Fruit fly (Drosophila melanogaster) whole organism, embryonic: ENCODE measurements around the gene Usp16-45.

Source experiments
- ATbp ChIP-seq: fragments of 200-800 bp; sonication (Bioruptor generic); optimal IDR thresholded peaks from 2 replicates; lab custom pipeline; 2017; ENCODE audit warnings: missing biosample characterization, mild to moderate bottlenecking, missing genetic modification characterization, missing genetic modification reagents
- Aef1 ChIP-seq: fragments of 200-800 bp; sonication (Bioruptor generic); IDR thresholded peaks from 3 replicates; pipeline ENCODE4 v1.3.6; 2022; ENCODE audit warnings: missing biosample characterization, missing genetic modification characterization
- Antp ChIP-seq: fragments of 200-800 bp; sonication (Bioruptor generic); optimal IDR thresholded peaks from 3 replicates; lab custom pipeline; 2016; ENCODE audit warnings: missing biosample characterization, missing genetic modification characterization
- Atf3 ChIP-seq: fragments of 200-800 bp; sonication (Bioruptor generic); optimal IDR thresholded peaks from 3 replicates; lab custom pipeline; 2016; ENCODE audit warnings: missing biosample characterization, missing genetic modification characterization
- Bgb ChIP-seq: fragments of 200-800 bp; sonication (Bioruptor generic); IDR thresholded peaks from 2 replicates; pipeline ENCODE4 v1.3.6; 2022; ENCODE audit warnings: missing biosample characterization, missing genetic modification characterization; ENCODE audit not compliant: partially characterized antibody
- CG1024 ChIP-seq: fragments of 200-800 bp; sonication (Bioruptor generic); IDR thresholded peaks from 2 replicates; pipeline ENCODE4 v1.3.6; 2022; ENCODE audit warnings: missing biosample characterization, missing genetic modification characterization
- CG10274 ChIP-seq: fragments of 200-800 bp; sonication (Bioruptor generic); optimal IDR thresholded peaks from 3 replicates; lab custom pipeline; 2017; ENCODE audit warnings: missing biosample characterization, mild to moderate bottlenecking, missing genetic modification characterization
- CG10366 ChIP-seq: fragments of 200-800 bp; sonication (Bioruptor generic); IDR thresholded peaks from 2 replicates; pipeline ENCODE4 v1.3.6; 2022; ENCODE audit warnings: missing biosample characterization, missing genetic modification characterization
- CG10462 ChIP-seq: fragments of 200-800 bp; sonication (Bioruptor generic); optimal IDR thresholded peaks from 2 replicates; lab custom pipeline; 2016; ENCODE audit warnings: missing biosample characterization, missing genetic modification characterization
- CG1233 ChIP-seq: fragments of 200-800 bp; sonication (Bioruptor generic); optimal IDR thresholded peaks from 4 replicates; lab custom pipeline; 2018; ENCODE audit warnings: missing biosample characterization, mild to moderate bottlenecking, missing genetic modification characterization
- CG12769 ChIP-seq: fragments of 200-800 bp; sonication (Bioruptor generic); optimal IDR thresholded peaks from 2 replicates; lab custom pipeline; 2019; ENCODE audit warnings: missing biosample characterization, mild to moderate bottlenecking, missing genetic modification characterization, moderate library complexity
- CG1602 ChIP-seq: fragments of 200-800 bp; sonication (Bioruptor generic); optimal IDR thresholded peaks from 3 replicates; lab custom pipeline; 2016; ENCODE audit warnings: missing biosample characterization, missing genetic modification characterization
- CG18476 ChIP-seq: fragments of 200-800 bp; sonication (Bioruptor generic); optimal IDR thresholded peaks from 2 replicates; lab custom pipeline; 2016; ENCODE audit warnings: missing biosample characterization, mild to moderate bottlenecking, missing genetic modification characterization
- CG2116 ChIP-seq: fragments of 200-800 bp; sonication (Bioruptor generic); optimal IDR thresholded peaks from 3 replicates; lab custom pipeline; 2018; ENCODE audit warnings: missing biosample characterization, mild to moderate bottlenecking, missing genetic modification characterization
- CG2202 ChIP-seq: fragments of 200-800 bp; sonication (Bioruptor generic); optimal IDR thresholded peaks from 2 replicates; lab custom pipeline; 2018; ENCODE audit warnings: missing biosample characterization, mild to moderate bottlenecking, missing genetic modification characterization
- CG30431 ChIP-seq: fragments of 200-800 bp; sonication (Bioruptor generic); optimal IDR thresholded peaks from 2 replicates; lab custom pipeline; 2017; ENCODE audit warnings: missing biosample characterization, missing genetic modification characterization
- CG33213 ChIP-seq: fragments of 200-800 bp; sonication (Bioruptor generic); optimal IDR thresholded peaks from 3 replicates; lab custom pipeline; 2016; ENCODE audit warnings: missing biosample characterization, missing genetic modification characterization
- CG4730 ChIP-seq: fragments of 200-800 bp; sonication (Bioruptor generic); IDR thresholded peaks from 2 replicates; pipeline ENCODE4 v1.3.6; 2022; ENCODE audit warnings: missing biosample characterization, missing genetic modification characterization
- CG4820 ChIP-seq: fragments of 200-800 bp; sonication (Bioruptor generic); optimal IDR thresholded peaks from 3 replicates; lab custom pipeline; 2016; ENCODE audit warnings: missing biosample characterization, missing genetic modification characterization
- CG6854 ChIP-seq: fragments of 200-800 bp; sonication (Bioruptor generic); optimal IDR thresholded peaks from 3 replicates; lab custom pipeline; 2017; ENCODE audit warnings: missing biosample characterization, mild to moderate bottlenecking, missing genetic modification characterization
- CG7271 ChIP-seq: fragments of 200-800 bp; sonication (Bioruptor generic); optimal IDR thresholded peaks from 2 replicates; lab custom pipeline; 2018; ENCODE audit warnings: missing biosample characterization, mild to moderate bottlenecking, missing genetic modification characterization, moderate library complexity
- CG7786 ChIP-seq: fragments of 200-800 bp; sonication (Bioruptor generic); optimal IDR thresholded peaks from 2 replicates; lab custom pipeline; 2016; ENCODE audit warnings: missing biosample characterization, missing genetic modification characterization
- CG7839 ChIP-seq: fragments of 200-800 bp; sonication (Bioruptor generic); optimal IDR thresholded peaks from 3 replicates; lab custom pipeline; 2018; ENCODE audit warnings: missing biosample characterization, mild to moderate bottlenecking, missing genetic modification characterization, moderate library complexity
- CG9797 ChIP-seq: fragments of 200-800 bp; sonication (Bioruptor generic); optimal IDR thresholded peaks from 3 replicates; lab custom pipeline; 2018; ENCODE audit warnings: missing biosample characterization, mild to moderate bottlenecking, missing genetic modification characterization
- D ChIP-seq, 2 experiments: fragments of 200-800 bp in 1 of 2; fragments of >200 bp in 1 of 2; sonication (Bioruptor generic) in 1 of 2; optimal IDR thresholded peaks; 2 replicates in 1 of 2; 3 replicates in 1 of 2; lab custom pipeline; 2017; ENCODE audit warnings: mild to moderate bottlenecking in 1 of 2, missing biosample characterization in 1 of 2, missing genetic modification characterization in 1 of 2, missing genetic modification reagents in 1 of 2
- Dbx ChIP-seq: fragments of 200-800 bp; sonication (Bioruptor generic); IDR thresholded peaks from 3 replicates; pipeline ENCODE4 v1.3.6; 2022; ENCODE audit warnings: missing biosample characterization, missing genetic modification characterization
- Fer3 ChIP-seq: fragments of 200-800 bp; sonication (Bioruptor generic); optimal IDR thresholded peaks from 2 replicates; lab custom pipeline; 2018; ENCODE audit warnings: missing biosample characterization, mild to moderate bottlenecking, missing genetic modification characterization, moderate library complexity
- Hand ChIP-seq: fragments of 200-800 bp; sonication (Bioruptor generic); optimal IDR thresholded peaks from 2 replicates; lab custom pipeline; 2017; ENCODE audit warnings: mild to moderate bottlenecking, missing biosample characterization, missing genetic modification reagents, missing genetic modification characterization
- Mad ChIP-seq: fragments of 200-800 bp; sonication (Bioruptor generic); optimal IDR thresholded peaks from 2 replicates; lab custom pipeline; 2016; ENCODE audit warnings: missing biosample characterization, missing genetic modification characterization
- Sry-δ ChIP-seq: fragments of 200-800 bp; sonication (Bioruptor generic); optimal IDR thresholded peaks from 2 replicates; lab custom pipeline; 2016; ENCODE audit warnings: missing biosample characterization, missing genetic modification characterization
- YL-1 ChIP-seq: fragments of 200-800 bp; sonication (Bioruptor generic); optimal IDR thresholded peaks from 3 replicates; lab custom pipeline; 2017; ENCODE audit warnings: missing biosample characterization, mild to moderate bottlenecking, missing genetic modification characterization
- bigmax ChIP-seq: fragments of 200-800 bp; sonication (Bioruptor generic); optimal IDR thresholded peaks from 2 replicates; lab custom pipeline; 2018; ENCODE audit warnings: missing biosample characterization, mild to moderate bottlenecking, missing genetic modification characterization
- bsh ChIP-seq, 2 experiments: fragments of 200-800 bp; sonication (Bioruptor generic); optimal IDR thresholded peaks; 2 replicates each; lab custom pipeline; 2017 to 2018; ENCODE audit warnings: mild to moderate bottlenecking in 2 of 2, missing biosample characterization in 2 of 2, missing genetic modification characterization in 2 of 2, moderate library complexity in 1 of 2
- cwo ChIP-seq: fragments of 200-800 bp; sonication (Bioruptor generic); optimal IDR thresholded peaks from 3 replicates; lab custom pipeline; 2017; ENCODE audit warnings: missing biosample characterization, missing genetic modification characterization, mild to moderate bottlenecking, moderate library complexity, missing genetic modification reagents
- ken ChIP-seq: fragments of 200-800 bp; sonication (Bioruptor generic); IDR thresholded peaks from 3 replicates; pipeline ENCODE4 v1.3.6; 2022; ENCODE audit warnings: missing biosample characterization, missing genetic modification characterization
- luna ChIP-seq: fragments of 200-800 bp; sonication (Bioruptor generic); optimal IDR thresholded peaks from 2 replicates; lab custom pipeline; 2016; ENCODE audit warnings: missing biosample characterization, missing genetic modification characterization
- otp ChIP-seq: fragments of 200-800 bp; sonication (Bioruptor generic); IDR thresholded peaks from 3 replicates; pipeline ENCODE4, ENCODE4 v1.3.6; 2022; ENCODE audit warnings: missing biosample characterization, missing genetic modification characterization
- pb ChIP-seq: fragments of 200-800 bp; sonication (Bioruptor generic); optimal IDR thresholded peaks from 3 replicates; lab custom pipeline; 2016; ENCODE audit warnings: missing biosample characterization, missing genetic modification characterization
- phol ChIP-seq: fragments of 200-800 bp; sonication (Bioruptor generic); optimal IDR thresholded peaks from 3 replicates; lab custom pipeline; 2018; ENCODE audit warnings: missing biosample characterization, mild to moderate bottlenecking, missing genetic modification characterization, moderate library complexity
- pros ChIP-seq: fragments of 200-800 bp; sonication (Bioruptor generic); optimal IDR thresholded peaks from 3 replicates; lab custom pipeline; 2019; ENCODE audit warnings: missing biosample characterization, mild to moderate bottlenecking, missing genetic modification characterization, moderate library complexity
- sens ChIP-seq: fragments of 200-800 bp; sonication (Bioruptor generic); peaks from one replicate; lab custom pipeline; 2016; ENCODE audit warnings: missing biosample characterization, missing genetic modification characterization
- sens-2 ChIP-seq: fragments of 200-800 bp; sonication (Bioruptor generic); IDR thresholded peaks from 2 replicates; pipeline ENCODE4 v1.3.6; 2022; ENCODE audit warnings: missing biosample characterization, missing genetic modification characterization
- slp2 ChIP-seq: fragments of 200-800 bp; sonication (Bioruptor generic); optimal IDR thresholded peaks from 2 replicates; lab custom pipeline; 2016; ENCODE audit warnings: missing biosample characterization, missing genetic modification characterization
- sqz ChIP-seq: fragments of 200-800 bp; sonication (Bioruptor generic); optimal IDR thresholded peaks from 3 replicates; lab custom pipeline; 2018; ENCODE audit warnings: missing biosample characterization, mild to moderate bottlenecking, missing genetic modification characterization
- sr ChIP-seq: fragments of 200-800 bp; sonication (Bioruptor generic); IDR thresholded peaks from 3 replicates; pipeline ENCODE4 v1.3.6; 2022; ENCODE audit warnings: missing biosample characterization, missing genetic modification characterization
- stc ChIP-seq: fragments of 200-800 bp; sonication (Bioruptor generic); IDR thresholded peaks from 2 replicates; pipeline ENCODE4 v1.3.6; 2022; ENCODE audit warnings: missing biosample characterization, missing genetic modification characterization
- twi ChIP-seq: fragments of 200-800 bp; optimal IDR thresholded peaks from 2 replicates; lab custom pipeline; 2019; ENCODE audit warnings: missing biosample characterization, mild to moderate bottlenecking, missing genetic modification characterization, moderate library complexity
- unc-4 ChIP-seq: fragments of 200-800 bp; sonication (Bioruptor generic); IDR thresholded peaks from 2 replicates; pipeline ENCODE4 v1.3.6; 2022; ENCODE audit warnings: missing biosample characterization, missing genetic modification characterization; ENCODE audit not compliant: partially characterized antibody

Gene Usp16-45

dm6 chrX:5419045-5419901 lies 2.1 kb upstream of the Usp16-45 start (continued):
- TF ChIP-seq CG10274 (GFP tag; lab: Kevin White, UChicago) (peak; percentile 34), Fer3 (tag; lab: Kevin White, UChicago) (peak; percentile 69), D (optimal IDR thresholded peaks at IDR 0.05; lab: Kevin White, UChicago) (no peak), D (GFP tag; optimal IDR thresholded peaks at IDR 0.05; lab: Kevin White, UChicago) (peak; percentile 68), CG10462 (GFP tag; lab: Kevin White, UChicago) (peak; percentile 39), bsh (GFP tag; optimal IDR thresholded peaks at IDR 0.05; lab: Kevin White, UChicago) (peak; percentile 3 to 75), CG7786 (GFP tag; lab: Kevin White, UChicago) (peak; percentile 67), pb (peak; percentile 70), cwo (GFP tag; lab: Kevin White, UChicago) (peak; percentile 76), CG4730 (GFP tag; lab: Robert Waterston, UW) (peak; percentile 75), CG30431 (GFP tag; lab: Kevin White, UChicago) (peak; percentile 30), Sry-δ (GFP tag; lab: Kevin White, UChicago) (peak; percentile 23), CG1602 (peak; percentile 61), CG1233 (GFP tag; lab: Kevin White, UChicago) (peak; percentile 38), phol (tag; lab: Kevin White, UChicago) (peak; percentile 68), CG2202 (tag; lab: Kevin White, UChicago) (no peak), CG10366 (GFP tag; lab: Robert Waterston, UW) (peak; percentile 86), CG4820 (GFP tag; lab: Kevin White, UChicago) (peak; percentile 62), CG18476 (GFP tag; lab: Kevin White, UChicago) (peak; percentile 43), Mad (peak; percentile 25), Dbx (GFP tag; lab: Robert Waterston, UW) (peak; percentile 61; the same call in 2 of the 3 replicates), ATbp (GFP tag; lab: Kevin White, UChicago) (peak; percentile 74), CG2116 (GFP tag; lab: Kevin White, UChicago) (no peak), YL-1 (no peak), CG6854 (GFP tag; lab: Kevin White, UChicago) (peak; percentile 50), CG33213 (GFP tag; lab: Kevin White, UChicago) (peak; percentile 39), Aef1 (peak; percentile 69), pros (GFP tag; lab: Kevin White, UChicago) (no peak), Antp (peak; percentile 71), sens-2 (GFP tag; lab: Robert Waterston, UW) (peak; percentile 60; the same call in 1 of the 2 replicates), CG12769 (tag; lab: Kevin White, UChicago) (peak; percentile 87), ken (peak; percentile 86), CG7839 (peak; percentile 86), Hand (GFP tag; lab: Kevin White, UChicago) (peak; percentile 4), unc-4 (GFP tag; lab: Robert Waterston, UW) (no peak), slp2 (GFP tag; lab: Kevin White, UChicago) (peak; percentile 37), twi (tag; lab: Kevin White, UChicago) (no peak), sqz (GFP tag; lab: Kevin White, UChicago) (peak; percentile 86), CG9797 (GFP tag; lab: Kevin White, UChicago) (no peak), luna (GFP tag; lab: Kevin White, UChicago) (peak; percentile 28), bigmax (no peak), Atf3 (GFP tag; lab: Kevin White, UChicago) (peak; percentile 10), CG1024 (GFP tag; lab: Robert Waterston, UW) (no peak), stc (GFP tag; lab: Robert Waterston, UW) (peak; percentile 81), otp (GFP tag; lab: Robert Waterston, UW) (peak; percentile 78), sens (GFP tag; lab: Kevin White, UChicago) (peak; percentile 94), Bgb (no peak), CG7271 (no peak), sr (GFP tag; lab: Robert Waterston, UW) (peak; percentile 40; the same call in 1 of the 3 replicates)
